Fruit fly (Drosophila melanogaster): Measurements from ENCODE around the gene atk.

atk gene

dm6 chr3L:20430182-20430581 lies 34.5 kb downstream of the atk start, which contains the start of gene CG5262:
TSS of gene CG5262 (minus strand) at chr3L:20430475.
- TF ChIP-seq CG10348 (GFP tag; IDR thresholded peaks at IDR 0.05) = no peak
- TF ChIP-seq CG17806 (tag; optimal IDR thresholded peaks at IDR 0.05) = no peak
- no peak for TF ChIP-seq CG34367 (tag; optimal IDR thresholded peaks at IDR 0.05)
- TF ChIP-seq Pif1B (GFP tag; optimal IDR thresholded peaks at IDR 0.05) = no peak
- peak; percentile 46; the same call in 1 of the 2 replicates for TF ChIP-seq CG12605 (GFP tag; IDR thresholded peaks at IDR 0.05)
- no peak for TF ChIP-seq Snoo (tag; optimal IDR thresholded peaks at IDR 0.05)
- no peak for TF ChIP-seq EcR (GFP tag; optimal IDR thresholded peaks at IDR 0.05)
- TF ChIP-seq D1 (tag; optimal IDR thresholded peaks at IDR 0.05) = no peak
- TF ChIP-seq fd96Ca (GFP tag; IDR thresholded peaks at IDR 0.05) = no peak
- peak; percentile 48; the same call in 2 of the 3 replicates for TF ChIP-seq CG4496 (GFP tag; IDR thresholded peaks at IDR 0.05)
- no peak for TF ChIP-seq Ets98B (GFP tag; IDR thresholded peaks at IDR 0.05)
- TF ChIP-seq CG8301 (tag; optimal IDR thresholded peaks at IDR 0.05) = no peak
- peak; percentile 57 for TF ChIP-seq gl (tag; optimal IDR thresholded peaks at IDR 0.05)
- TF ChIP-seq CG14655 (GFP tag; optimal IDR thresholded peaks at IDR 0.05) = no peak
- no peak for TF ChIP-seq rn (GFP tag; IDR thresholded peaks at IDR 0.05)
- TF ChIP-seq Pif1A (GFP tag; optimal IDR thresholded peaks at IDR 0.05) = no peak
- no peak for TF ChIP-seq CG32121 (GFP tag; IDR thresholded peaks at IDR 0.05)

dm6 chr3L:20427449-20427848 lies 37.2 kb downstream of the atk start, which contains the start of gene CG5274:
TSS of gene CG5274 (minus strand) at chr3L:20427666.
- TF ChIP-seq CG8159 (tag; optimal IDR thresholded peaks at IDR 0.05) (no peak), CG34367 (tag; optimal IDR thresholded peaks at IDR 0.05) (no peak), fd96Ca (GFP tag; IDR thresholded peaks at IDR 0.05) (no peak)

dm6 chr3L:20425888-20426287 lies 38.8 kb downstream of the atk start, which contains the start of gene CG5282:
TSS of gene CG5282 (minus strand) at chr3L:20426071.
- no peak for TF ChIP-seq D1 (tag; optimal IDR thresholded peaks at IDR 0.05)
- TF ChIP-seq CG13204 (GFP tag; optimal IDR thresholded peaks at IDR 0.05) = no peak
- no peak for TF ChIP-seq CG8301 (tag; optimal IDR thresholded peaks at IDR 0.05)
- no peak for TF ChIP-seq Snoo (tag; optimal IDR thresholded peaks at IDR 0.05)
- TF ChIP-seq CG15710 (tag; optimal IDR thresholded peaks at IDR 0.05) = no peak
- no peak for TF ChIP-seq CG9948 (tag; optimal IDR thresholded peaks at IDR 0.05)
- TF ChIP-seq fd96Ca (GFP tag; IDR thresholded peaks at IDR 0.05) = no peak
- TF ChIP-seq CG4496 (GFP tag; IDR thresholded peaks at IDR 0.05) = no peak
- no peak for TF ChIP-seq Pif1A (GFP tag; optimal IDR thresholded peaks at IDR 0.05)
- no peak for TF ChIP-seq CG17806 (tag; optimal IDR thresholded peaks at IDR 0.05)
- TF ChIP-seq CG14655 (GFP tag; optimal IDR thresholded peaks at IDR 0.05) = no peak
- no peak for TF ChIP-seq CG10348 (GFP tag; IDR thresholded peaks at IDR 0.05)
- no peak for TF ChIP-seq Pif1B (GFP tag; optimal IDR thresholded peaks at IDR 0.05)
- no peak for TF ChIP-seq CG8159 (tag; optimal IDR thresholded peaks at IDR 0.05)
- no peak for TF ChIP-seq CG34367 (tag; optimal IDR thresholded peaks at IDR 0.05)
- TF ChIP-seq rn (GFP tag; IDR thresholded peaks at IDR 0.05) = no peak
- TF ChIP-seq CG12605 (GFP tag; IDR thresholded peaks at IDR 0.05) = no peak

- TF ChIP-seq gl (tag; optimal IDR thresholded peaks at IDR 0.05) (no peak), CG15710 (tag; optimal IDR thresholded peaks at IDR 0.05) (no peak)
These were observed 51.4 kb downstream of the atk start, which contains the start of gene zye for dm6 chr3L:20413304-20413703. TSS of gene zye (plus strand) at chr3L:20413604.

dm6 chr3L:20410780-20411179 lies 53.9 kb downstream of the atk start:
- TF ChIP-seq CG32121 (GFP tag; IDR thresholded peaks at IDR 0.05) = no peak
- TF ChIP-seq CG34367 (tag; optimal IDR thresholded peaks at IDR 0.05) = no peak
- TF ChIP-seq Ets98B (GFP tag; IDR thresholded peaks at IDR 0.05) = no peak
- TF ChIP-seq CG17806 (tag; optimal IDR thresholded peaks at IDR 0.05) = no peak
- TF ChIP-seq rn (GFP tag; IDR thresholded peaks at IDR 0.05) = no peak
- no peak for TF ChIP-seq Pif1A (GFP tag; optimal IDR thresholded peaks at IDR 0.05)
- TF ChIP-seq CG13204 (GFP tag; optimal IDR thresholded peaks at IDR 0.05) = no peak
- TF ChIP-seq CG12605 (GFP tag; IDR thresholded peaks at IDR 0.05) = no peak
- TF ChIP-seq fd96Ca (GFP tag; IDR thresholded peaks at IDR 0.05) = no peak
- TF ChIP-seq D1 (tag; optimal IDR thresholded peaks at IDR 0.05) = no peak

- TF ChIP-seq D1 (tag; optimal IDR thresholded peaks at IDR 0.05) (no peak), CG34367 (tag; optimal IDR thresholded peaks at IDR 0.05) (no peak), CG4496 (GFP tag; IDR thresholded peaks at IDR 0.05) (no peak), rn (GFP tag; IDR thresholded peaks at IDR 0.05) (no peak), CG12605 (GFP tag; IDR thresholded peaks at IDR 0.05) (no peak), CG15710 (tag; optimal IDR thresholded peaks at IDR 0.05) (no peak), CG9948 (tag; optimal IDR thresholded peaks at IDR 0.05) (no peak), CG17806 (tag; optimal IDR thresholded peaks at IDR 0.05) (no peak), CG8159 (tag; optimal IDR thresholded peaks at IDR 0.05) (no peak)
These were observed 54.3 kb downstream of the atk start, which contains the start of gene CG13248 for dm6 chr3L:20410345-20410744. TSS of gene CG13248 (minus strand) at chr3L:20410566.
